Fruit fly (Drosophila melanogaster) whole organism, embryonic: ENCODE measurements around the gene CG15332.

Source experiments
- Abd-B ChIP-seq: fragments of 200-800 bp; sonication (Bioruptor generic); optimal IDR thresholded peaks from 2 replicates; lab custom pipeline; 2018; ENCODE audit warnings: missing biosample characterization, mild to moderate bottlenecking, missing genetic modification characterization, moderate library complexity
- Adf1 ChIP-seq: fragments of 200-800 bp; sonication (Bioruptor generic); IDR thresholded peaks from 2 replicates; pipeline ENCODE4 v1.3.6; 2022; ENCODE audit warnings: missing biosample characterization, missing genetic modification characterization
- CG11695 ChIP-seq: fragments of 200-800 bp; sonication (Bioruptor generic); IDR thresholded peaks from 3 replicates; pipeline ENCODE4 v1.3.6; 2022; ENCODE audit warnings: missing biosample characterization, missing genetic modification characterization
- CG12219 ChIP-seq: fragments of 200-800 bp; sonication (Bioruptor generic); optimal IDR thresholded peaks from 3 replicates; lab custom pipeline; 2018; ENCODE audit warnings: missing biosample characterization, mild to moderate bottlenecking, missing genetic modification characterization
- CG13894 ChIP-seq: fragments of 200-800 bp; sonication (Bioruptor generic); optimal IDR thresholded peaks from 3 replicates; lab custom pipeline; 2018; ENCODE audit warnings: missing biosample characterization, mild to moderate bottlenecking, missing genetic modification characterization, moderate library complexity
- CG14965 ChIP-seq: fragments of 200-800 bp; sonication (Bioruptor generic); optimal IDR thresholded peaks from 2 replicates; lab custom pipeline; 2016; ENCODE audit warnings: missing biosample characterization, missing genetic modification characterization, borderline replicate concordance
- CG15514 ChIP-seq: fragments of 200-800 bp; sonication (Bioruptor generic); optimal IDR thresholded peaks from 3 replicates; lab custom pipeline; 2017; ENCODE audit warnings: missing biosample characterization, missing genetic modification characterization, mild to moderate bottlenecking, moderate library complexity, missing genetic modification reagents
- CG16813 ChIP-seq: fragments of 200-800 bp; sonication (Bioruptor generic); IDR thresholded peaks from 3 replicates; pipeline ENCODE4 v1.3.6; 2022; ENCODE audit warnings: missing biosample characterization, missing genetic modification characterization; ENCODE audit not compliant: partially characterized antibody
- CG17186 ChIP-seq: fragments of 200-800 bp; sonication (Bioruptor generic); optimal IDR thresholded peaks from 3 replicates; lab custom pipeline; 2017; ENCODE audit warnings: missing biosample characterization, missing genetic modification reagents, missing genetic modification characterization
- CG17912 ChIP-seq: fragments of 200-800 bp; sonication (Bioruptor generic); optimal IDR thresholded peaks from 2 replicates; lab custom pipeline; 2018; ENCODE audit warnings: missing biosample characterization, mild to moderate bottlenecking, missing genetic modification characterization
- CG2116 ChIP-seq: fragments of 200-800 bp; sonication (Bioruptor generic); optimal IDR thresholded peaks from 3 replicates; lab custom pipeline; 2018; ENCODE audit warnings: missing biosample characterization, mild to moderate bottlenecking, missing genetic modification characterization
- CG30431 ChIP-seq: fragments of 200-800 bp; sonication (Bioruptor generic); optimal IDR thresholded peaks from 2 replicates; lab custom pipeline; 2017; ENCODE audit warnings: missing biosample characterization, missing genetic modification characterization
- CG32772 ChIP-seq: fragments of 200-800 bp; sonication (Bioruptor generic); IDR thresholded peaks from 2 replicates; pipeline ENCODE4 v1.3.6; 2022; ENCODE audit warnings: missing biosample characterization, missing genetic modification characterization
- CG3281 ChIP-seq: fragments of 200-800 bp; sonication (Bioruptor generic); optimal IDR thresholded peaks from 3 replicates; lab custom pipeline; 2017; ENCODE audit warnings: missing biosample characterization, mild to moderate bottlenecking, missing genetic modification characterization
- CG3726 ChIP-seq: fragments of 200-800 bp; sonication (Bioruptor generic); IDR thresholded peaks from 3 replicates; pipeline ENCODE4, ENCODE4 v1.3.6; 2022; ENCODE audit warnings: missing biosample characterization, missing genetic modification characterization
- CG3995 ChIP-seq: fragments of 200-800 bp; sonication (Bioruptor generic); optimal IDR thresholded peaks from 3 replicates; lab custom pipeline; 2016; ENCODE audit warnings: missing biosample characterization, missing genetic modification characterization
- CG4820 ChIP-seq: fragments of 200-800 bp; sonication (Bioruptor generic); optimal IDR thresholded peaks from 3 replicates; lab custom pipeline; 2016; ENCODE audit warnings: missing biosample characterization, missing genetic modification characterization
- CG6791 ChIP-seq: fragments of 200-800 bp; sonication (Bioruptor generic); IDR thresholded peaks from 3 replicates; pipeline ENCODE4 v1.3.6; 2022; ENCODE audit warnings: missing biosample characterization, missing genetic modification characterization; ENCODE audit not compliant: partially characterized antibody
- CG6854 ChIP-seq: fragments of 200-800 bp; sonication (Bioruptor generic); optimal IDR thresholded peaks from 3 replicates; lab custom pipeline; 2017; ENCODE audit warnings: missing biosample characterization, mild to moderate bottlenecking, missing genetic modification characterization
- CG7963 ChIP-seq: fragments of 200-800 bp; sonication (Bioruptor generic); IDR thresholded peaks from 3 replicates; pipeline ENCODE4 v1.3.6; 2022; ENCODE audit warnings: missing biosample characterization, missing genetic modification characterization; ENCODE audit not compliant: partially characterized antibody
- CG8765 ChIP-seq: fragments of 200-800 bp; sonication (Bioruptor generic); IDR thresholded peaks from 2 replicates; pipeline ENCODE4 v1.3.6; 2022; ENCODE audit warnings: missing biosample characterization, missing genetic modification characterization
- CG9817 ChIP-seq: fragments of 200-800 bp; sonication (Bioruptor generic); optimal IDR thresholded peaks from 2 replicates; lab custom pipeline; 2018; ENCODE audit warnings: missing biosample characterization, mild to moderate bottlenecking, missing genetic modification characterization, moderate library complexity
- CHES-1-like ChIP-seq: fragments of 200-800 bp; sonication (Bioruptor generic); optimal IDR thresholded peaks from 2 replicates; lab custom pipeline; 2016; ENCODE audit warnings: missing biosample characterization, missing genetic modification characterization
- Doc3 ChIP-seq: fragments of 200-800 bp; sonication (Bioruptor generic); IDR thresholded peaks from 3 replicates; pipeline ENCODE4 v1.3.6; 2022; ENCODE audit warnings: missing biosample characterization, missing genetic modification characterization; ENCODE audit not compliant: partially characterized antibody
- Elba2 ChIP-seq: fragments of 200-800 bp; sonication (Bioruptor generic); optimal IDR thresholded peaks from 3 replicates; lab custom pipeline; 2016; ENCODE audit warnings: missing biosample characterization, missing genetic modification characterization
- HmgD ChIP-seq: fragments of 200-800 bp; sonication (Bioruptor generic); optimal IDR thresholded peaks from 3 replicates; lab custom pipeline; 2016; ENCODE audit warnings: missing biosample characterization, missing genetic modification characterization
- Hmx ChIP-seq: fragments of 200-800 bp; sonication (Bioruptor generic); optimal IDR thresholded peaks from 2 replicates; lab custom pipeline; 2016; ENCODE audit warnings: missing biosample characterization, missing genetic modification characterization
- PHDP ChIP-seq: fragments of 200-800 bp; sonication (Bioruptor generic); optimal IDR thresholded peaks from 3 replicates; lab custom pipeline; 2018; ENCODE audit warnings: missing biosample characterization, mild to moderate bottlenecking, missing genetic modification characterization, moderate library complexity
- Sry-δ ChIP-seq: fragments of 200-800 bp; sonication (Bioruptor generic); optimal IDR thresholded peaks from 2 replicates; lab custom pipeline; 2016; ENCODE audit warnings: missing biosample characterization, missing genetic modification characterization
- bbx ChIP-seq: fragments of 200-800 bp; sonication (Bioruptor generic); IDR thresholded peaks from 2 replicates; pipeline ENCODE4 v1.3.6; 2022; ENCODE audit warnings: missing biosample characterization, missing genetic modification characterization; ENCODE audit not compliant: partially characterized antibody
- ci ChIP-seq: fragments of 200-800 bp; sonication (Bioruptor generic); IDR thresholded peaks from 3 replicates; pipeline ENCODE4 v1.3.6; 2022; ENCODE audit warnings: missing biosample characterization, missing genetic modification characterization
- crol ChIP-seq: fragments of 200-800 bp; sonication (Bioruptor generic); IDR thresholded peaks from 2 replicates; pipeline ENCODE4 v1.3.6; 2022; ENCODE audit warnings: missing biosample characterization, missing genetic modification characterization
- en ChIP-seq: fragments of 200-800 bp; sonication (Bioruptor generic); optimal IDR thresholded peaks from 2 replicates; lab custom pipeline; 2016; ENCODE audit warnings: missing biosample characterization, missing genetic modification characterization
- exex ChIP-seq: fragments of 200-800 bp; sonication (Bioruptor generic); optimal IDR thresholded peaks from 4 replicates; lab custom pipeline; 2018; ENCODE audit warnings: missing biosample characterization, mild to moderate bottlenecking, missing genetic modification characterization, moderate library complexity
- fd3F ChIP-seq: fragments of 200-800 bp; sonication (Bioruptor generic); optimal IDR thresholded peaks from 2 replicates; lab custom pipeline; 2018; ENCODE audit warnings: missing biosample characterization, mild to moderate bottlenecking, missing genetic modification characterization, moderate library complexity
- grn ChIP-seq: fragments of 200-800 bp; sonication (Bioruptor generic); optimal IDR thresholded peaks from 3 replicates; lab custom pipeline; 2017; ENCODE audit warnings: missing biosample characterization, missing genetic modification characterization
- kah ChIP-seq: fragments of 200-800 bp; sonication (Bioruptor generic); optimal IDR thresholded peaks from 2 replicates; lab custom pipeline; 2018; ENCODE audit warnings: missing biosample characterization, mild to moderate bottlenecking, missing genetic modification characterization
- klu ChIP-seq: fragments of 200-800 bp; sonication (Bioruptor generic); IDR thresholded peaks from 2 replicates; pipeline ENCODE4 v1.3.6; 2022; ENCODE audit warnings: missing biosample characterization, missing genetic modification characterization
- pfk ChIP-seq: fragments of 200-800 bp; sonication (Bioruptor generic); optimal IDR thresholded peaks from 2 replicates; lab custom pipeline; 2018; ENCODE audit warnings: missing biosample characterization, mild to moderate bottlenecking, missing genetic modification characterization, moderate library complexity
- phol ChIP-seq: fragments of 200-800 bp; sonication (Bioruptor generic); optimal IDR thresholded peaks from 3 replicates; lab custom pipeline; 2018; ENCODE audit warnings: missing biosample characterization, mild to moderate bottlenecking, missing genetic modification characterization, moderate library complexity
- pita ChIP-seq: fragments of 200-800 bp; sonication (Bioruptor generic); optimal IDR thresholded peaks from 2 replicates; lab custom pipeline; 2017; ENCODE audit warnings: missing biosample characterization, mild to moderate bottlenecking, missing genetic modification characterization
- repo ChIP-seq: fragments of 200-800 bp; sonication (Bioruptor generic); optimal IDR thresholded peaks from 2 replicates; lab custom pipeline; 2016; ENCODE audit warnings: missing biosample characterization, missing genetic modification characterization
- ro ChIP-seq: fragments of 200-800 bp; sonication (Bioruptor generic); IDR thresholded peaks from 2 replicates; pipeline ENCODE4 v1.3.6; 2022; ENCODE audit warnings: missing biosample characterization, missing genetic modification characterization
- sim ChIP-seq: fragments of 200-800 bp; sonication (Bioruptor generic); IDR thresholded peaks from 2 replicates; pipeline ENCODE4 v1.3.6; 2022; ENCODE audit warnings: missing biosample characterization, missing genetic modification characterization
- so ChIP-seq: fragments of 200-800 bp; sonication (Bioruptor generic); IDR thresholded peaks from 3 replicates; pipeline ENCODE4 v1.3.6; 2022; ENCODE audit warnings: missing biosample characterization, missing genetic modification characterization
- sob ChIP-seq: fragments of 200-800 bp; sonication (Bioruptor generic); IDR thresholded peaks from 2 replicates; pipeline ENCODE4 v1.3.6; 2022; ENCODE audit warnings: missing biosample characterization, missing genetic modification characterization
- tup ChIP-seq: fragments of 200-800 bp; sonication (Bioruptor generic); optimal IDR thresholded peaks from 2 replicates; lab custom pipeline; 2016; ENCODE audit warnings: missing biosample characterization, mild to moderate bottlenecking, missing genetic modification characterization, moderate library complexity
- zen2 ChIP-seq: fragments of 200-800 bp; sonication (Bioruptor generic); IDR thresholded peaks from 3 replicates; pipeline ENCODE4 v1.3.6; 2022; ENCODE audit warnings: missing biosample characterization, missing genetic modification characterization; ENCODE audit not compliant: partially characterized antibody
- zf30C ChIP-seq: fragments of 200-800 bp; sonication (Bioruptor generic); optimal IDR thresholded peaks from 3 replicates; lab custom pipeline; 2018; ENCODE audit warnings: missing biosample characterization, mild to moderate bottlenecking, missing genetic modification characterization

The CG15332 gene

DNA sequence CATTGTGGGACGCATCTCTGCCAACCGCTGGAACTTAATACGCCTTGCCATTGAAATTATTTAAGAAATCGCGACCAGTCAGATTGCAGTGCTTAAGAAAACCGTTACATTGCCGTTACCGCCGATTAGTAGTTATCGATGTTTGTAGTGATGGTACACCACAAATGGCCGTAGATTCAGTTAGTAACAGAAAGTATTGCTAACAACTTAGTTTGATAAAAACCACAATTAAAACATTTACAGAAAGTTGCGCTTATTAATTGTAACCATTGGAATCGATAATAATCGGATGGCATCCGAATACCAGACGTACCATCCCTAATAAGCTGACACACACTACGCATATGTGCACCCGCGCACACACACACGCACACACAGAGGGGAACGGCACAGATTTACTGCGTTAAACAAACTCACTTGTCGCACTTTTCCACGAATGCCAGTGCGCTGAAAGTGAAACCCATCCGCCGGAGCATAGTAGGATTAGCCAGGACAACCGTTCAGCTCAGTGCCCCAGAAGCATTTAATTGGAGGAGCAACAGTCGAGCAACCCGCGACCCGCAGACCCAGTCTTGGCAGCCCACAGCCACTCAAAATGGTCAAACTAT lies 35.6 kb downstream of the CG15332 start, which contains the start of the genes hdm and Ykt6 (continued):
- TF ChIP-seq exex (tag; lab: Kevin White, UChicago) (peak; percentile 49), CG14965 (GFP tag; lab: Kevin White, UChicago) (peak; percentile 39), CG16813 (GFP tag; lab: Robert Waterston, UW) (peak; percentile 95), HmgD (GFP tag; lab: Kevin White, UChicago) (peak; percentile 70), CG7963 (GFP tag; lab: Robert Waterston, UW) (peak; percentile 77), CG8765 (GFP tag; lab: Robert Waterston, UW) (peak; percentile 80), Doc3 (GFP tag; lab: Robert Waterston, UW) (peak; percentile 98), so (GFP tag; lab: Robert Waterston, UW) (peak; percentile 84), crol (peak; percentile 57; the same call in 1 of the 2 replicates), CG6854 (GFP tag; lab: Kevin White, UChicago) (no peak), CG12219 (GFP tag; lab: Kevin White, UChicago) (peak; percentile 53), CG6791 (GFP tag; lab: Robert Waterston, UW) (peak; percentile 91), CG30431 (GFP tag; lab: Kevin White, UChicago) (peak; percentile 42), ro (GFP tag; lab: Robert Waterston, UW) (0 out of 2 replicates have a peak, but pooled peaks have one; percentile 44), CG3726 (GFP tag; lab: Robert Waterston, UW) (0 out of 3 replicates have a peak, but pooled peaks have one; percentile 63), CG17186 (peak; percentile 90), pfk (GFP tag; lab: Kevin White, UChicago) (peak; percentile 17), CG3995 (GFP tag; lab: Kevin White, UChicago) (peak; percentile 88), fd3F (GFP tag; lab: Kevin White, UChicago) (peak; percentile 51), bbx (GFP tag; lab: Robert Waterston, UW) (peak; percentile 91), PHDP (tag; lab: Kevin White, UChicago) (peak; percentile 72), grn (GFP tag; lab: Kevin White, UChicago) (no peak), Abd-B (GFP tag; lab: Kevin White, UChicago) (no peak), CHES-1-like (GFP tag; lab: Kevin White, UChicago) (peak; percentile 77), CG32772 (GFP tag; lab: Robert Waterston, UW) (peak; percentile 50; the same call in 1 of the 2 replicates), zen2 (GFP tag; lab: Robert Waterston, UW) (peak; percentile 87; the same call in 2 of the 3 replicates), CG2116 (GFP tag; lab: Kevin White, UChicago) (peak; percentile 88), en (GFP tag; lab: Kevin White, UChicago) (peak; percentile 58), kah (GFP tag; lab: Kevin White, UChicago) (no peak), sob (GFP tag; lab: Robert Waterston, UW) (peak; percentile 90), CG17912 (GFP tag; lab: Kevin White, UChicago) (no peak), CG4820 (GFP tag; lab: Kevin White, UChicago) (peak; percentile 76), Adf1 (GFP tag; lab: Robert Waterston, UW) (peak; percentile 60), tup (GFP tag; lab: Kevin White, UChicago) (peak; percentile 60), CG11695 (GFP tag; lab: Robert Waterston, UW) (peak; percentile 81), CG3281 (GFP tag; lab: Kevin White, UChicago) (peak; percentile 64), klu (GFP tag; lab: Robert Waterston, UW) (no peak), Hmx (GFP tag; lab: Kevin White, UChicago) (peak; percentile 45), pita (GFP tag; lab: Kevin White, UChicago) (no peak), Elba2 (GFP tag; lab: Kevin White, UChicago) (peak; percentile 5), zf30C (GFP tag; lab: Kevin White, UChicago) (no peak), ci (GFP tag; lab: Robert Waterston, UW) (peak; percentile 81; the same call in 1 of the 3 replicates), phol (tag; lab: Kevin White, UChicago) (peak; percentile 77), CG9817 (tag; lab: Kevin White, UChicago) (peak; percentile 72), CG15514 (GFP tag; lab: Kevin White, UChicago) (peak; percentile 82), CG13894 (tag; lab: Kevin White, UChicago) (no peak), Sry-δ (GFP tag; lab: Kevin White, UChicago) (peak; percentile 98), repo (peak; percentile 52), sim (peak; percentile 73)
